Worm (Caenorhabditis elegans): ENCODE measurements around the gene C08F11.10.

DNA sequence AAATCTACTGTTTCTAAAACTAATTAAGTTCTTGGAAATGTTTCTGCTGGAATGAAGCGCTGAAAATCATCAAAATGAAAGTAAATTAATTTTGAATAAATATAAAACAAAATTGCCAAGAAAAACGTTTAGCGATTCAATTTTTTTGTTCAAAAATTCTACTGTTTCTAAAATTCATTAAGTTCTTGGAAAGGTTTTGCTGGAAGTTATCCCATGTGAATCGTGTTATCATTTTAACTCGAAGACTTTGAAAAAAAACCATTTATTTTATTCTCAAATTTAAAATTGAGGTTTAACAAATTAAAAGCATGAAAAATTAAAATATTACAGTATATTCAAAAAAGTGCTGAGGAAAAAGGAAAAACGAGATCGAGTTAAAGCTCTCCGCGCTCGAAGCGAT is 35.8 kb upstream of the C08F11.10 start:
- TF ChIP-seq ces-1 (GFP tag; optimal IDR thresholded peaks at IDR 0.05) (no peak), vab-7 (GFP tag; IDR thresholded peaks at IDR 0.05) (no peak), lin-13 (GFP tag; optimal IDR thresholded peaks at IDR 0.05) (no peak), egl-27 (tag; optimal IDR thresholded peaks at IDR 0.05) (no peak), mep-1 (tag; optimal IDR thresholded peaks at IDR 0.05) (no peak), lin-29 (GFP tag; IDR thresholded peaks at IDR 0.05) (no peak), nhr-25 (tag; optimal IDR thresholded peaks at IDR 0.05; ENCODE audit: borderline replicate concordance, insufficient read depth) (no peak)

Data from whole organism, L4 larva.